Fruit fly (Drosophila melanogaster) whole organism, wandering third instar larva: ENCODE data around the gene Nct.

ENCODE experiments used
- CG32264 ChIP-seq: fragments of 200-800 bp; sonication (Bioruptor generic); optimal IDR thresholded peaks from 2 replicates; lab custom pipeline; 2016; ENCODE audit warnings: missing biosample characterization, missing genetic modification characterization
- CG9705 ChIP-seq: fragments of 200-800 bp; sonication (Bioruptor generic); optimal IDR thresholded peaks from 2 replicates; lab custom pipeline; 2018; ENCODE audit warnings: missing biosample characterization, mild to moderate bottlenecking, missing genetic modification characterization
- Dfd ChIP-seq: fragments of >200 bp; optimal IDR thresholded peaks from 2 replicates; lab custom pipeline; 2017; ENCODE audit warnings: missing biosample characterization, missing genetic modification characterization
- Dif ChIP-seq: fragments of 200-275, 200-300 bp; sonication (Bioruptor generic); optimal IDR thresholded peaks from 2 replicates; lab custom pipeline; 2018; ENCODE audit warnings: missing biosample characterization, missing genetic modification characterization; ENCODE audit not compliant: partially characterized antibody
- HLH106 ChIP-seq: fragments of 200-800 bp; optimal IDR thresholded peaks from 3 replicates; lab custom pipeline; 2019; ENCODE audit warnings: missing biosample characterization, mild to moderate bottlenecking, missing genetic modification characterization, moderate library complexity
- Hnf4 ChIP-seq: fragments of 200-800 bp; sonication (Bioruptor generic); optimal IDR thresholded peaks from 2 replicates; lab custom pipeline; 2016; ENCODE audit warnings: missing biosample characterization, mild to moderate bottlenecking, missing genetic modification characterization
- Hr83 ChIP-seq: fragments of 200-300 bp; sonication (Bioruptor generic); optimal IDR thresholded peaks from 2 replicates; lab custom pipeline; 2016; ENCODE audit warnings: missing biosample characterization, mild to moderate bottlenecking, missing genetic modification characterization, moderate library complexity; ENCODE audit not compliant: poor library complexity, severe bottlenecking
- Mio ChIP-seq: sonication (Bioruptor generic); optimal IDR thresholded peaks from 2 replicates; lab custom pipeline; 2016; ENCODE audit warnings: missing biosample characterization, missing genetic modification characterization
- Myc ChIP-seq: fragments of >200 bp; optimal IDR thresholded peaks from 2 replicates; lab custom pipeline; 2017
- N ChIP-seq: fragments of >200 bp; optimal IDR thresholded peaks from 2 replicates; lab custom pipeline; 2018; ENCODE audit warnings: missing biosample characterization, missing external identifiers, missing genetic modification characterization
- OdsH ChIP-seq: fragments of 200-800 bp; sonication (Bioruptor generic); optimal IDR thresholded peaks from 2 replicates; lab custom pipeline; 2016; ENCODE audit warnings: missing biosample characterization, mild to moderate bottlenecking, missing genetic modification characterization
- Rel ChIP-seq, 2 experiments: fragments of 200-800 bp; sonication (Bioruptor generic) in 1 of 2; optimal IDR thresholded peaks; 2 replicates in 1 of 2; 3 replicates in 1 of 2; lab custom pipeline; 2016 to 2019; ENCODE audit warnings: mild to moderate bottlenecking in 2 of 2, missing biosample characterization in 2 of 2, missing genetic modification characterization in 2 of 2, moderate library complexity in 1 of 2
- Sp1 ChIP-seq: fragments of 200-800 bp; sonication (Bioruptor generic); optimal IDR thresholded peaks from 3 replicates; lab custom pipeline; 2019; ENCODE audit warnings: missing biosample characterization, mild to moderate bottlenecking, missing genetic modification characterization, moderate library complexity
- Vsx2 ChIP-seq: fragments of 200-300, 225-300 bp; sonication (Bioruptor generic); optimal IDR thresholded peaks from 2 replicates; lab custom pipeline; 2018; ENCODE audit warnings: missing biosample characterization, missing genetic modification characterization; ENCODE audit not compliant: partially characterized antibody
- br ChIP-seq: fragments of 200-800 bp; sonication (Bioruptor generic); optimal IDR thresholded peaks from 2 replicates; lab custom pipeline; 2016; ENCODE audit warnings: missing biosample characterization, missing genetic modification characterization
- brk ChIP-seq: fragments of 200-800 bp; sonication (Bioruptor generic); optimal IDR thresholded peaks from 2 replicates; lab custom pipeline; 2016; ENCODE audit warnings: missing biosample characterization, mild to moderate bottlenecking, missing genetic modification characterization
- dl ChIP-seq, 2 experiments: fragments of 175-275, 200-275 bp in 1 of 2; fragments of 200-275 bp in 1 of 2; sonication (Bioruptor generic); optimal IDR thresholded peaks; lab custom pipeline; 2018; ENCODE audit warnings: mild to moderate bottlenecking in 2 of 2, missing biosample characterization in 2 of 2, missing genetic modification characterization in 2 of 2, moderate library complexity in 2 of 2; ENCODE audit not compliant: partially characterized antibody in 2 of 2, insufficient read depth in 1 of 2
- dmrt93B ChIP-seq: fragments of 200-800 bp; sonication (Bioruptor generic); optimal IDR thresholded peaks from 2 replicates; lab custom pipeline; 2018; ENCODE audit warnings: missing biosample characterization, mild to moderate bottlenecking, missing genetic modification characterization
- dsf ChIP-seq: sonication (Bioruptor generic); optimal IDR thresholded peaks from 2 replicates; lab custom pipeline; 2016; ENCODE audit warnings: missing biosample characterization, missing genetic modification characterization, borderline replicate concordance
- ey ChIP-seq: fragments of 200-800 bp; sonication (Bioruptor generic); optimal IDR thresholded peaks from 2 replicates; lab custom pipeline; 2016; ENCODE audit warnings: missing biosample characterization, missing genetic modification characterization
- fru ChIP-seq: fragments of 200-800 bp; sonication (Bioruptor generic); optimal IDR thresholded peaks from 3 replicates; lab custom pipeline; 2016; ENCODE audit warnings: missing biosample characterization, mild to moderate bottlenecking, missing genetic modification characterization
- h ChIP-seq: fragments of 200-800 bp; sonication (Bioruptor generic); optimal IDR thresholded peaks from 3 replicates; lab custom pipeline; 2016; ENCODE audit warnings: missing biosample characterization, mild to moderate bottlenecking, missing genetic modification characterization
- jim ChIP-seq: fragments of 175-275, 200-325 bp; sonication (Bioruptor generic); optimal IDR thresholded peaks from 2 replicates; lab custom pipeline; 2016; ENCODE audit warnings: missing biosample characterization, mild to moderate bottlenecking, missing genetic modification characterization
- pan ChIP-seq: fragments of >200 bp; optimal IDR thresholded peaks from 2 replicates; lab custom pipeline; 2017
- psq ChIP-seq: fragments of 200-800 bp; sonication (Bioruptor generic); optimal IDR thresholded peaks from 3 replicates; lab custom pipeline; 2017; ENCODE audit warnings: missing biosample characterization, mild to moderate bottlenecking, missing genetic modification characterization, moderate library complexity
- rgr ChIP-seq: fragments of 200-800 bp; sonication (Bioruptor generic); optimal IDR thresholded peaks from 3 replicates; lab custom pipeline; 2016; ENCODE audit warnings: missing biosample characterization, mild to moderate bottlenecking, missing genetic modification characterization
- sage ChIP-seq: fragments of 200-800 bp; sonication (Bioruptor generic); optimal IDR thresholded peaks from 2 replicates; lab custom pipeline; 2016; ENCODE audit warnings: missing biosample characterization, mild to moderate bottlenecking, missing genetic modification characterization
- sv ChIP-seq: fragments of 200-800 bp; sonication (Bioruptor generic); optimal IDR thresholded peaks from 3 replicates; lab custom pipeline; 2016; ENCODE audit warnings: missing biosample characterization, missing genetic modification characterization
- tai ChIP-seq: sonication (Bioruptor generic); optimal IDR thresholded peaks from 2 replicates; lab custom pipeline; 2016; ENCODE audit warnings: missing biosample characterization, missing genetic modification characterization
- usp ChIP-seq: fragments of >200 bp; optimal IDR thresholded peaks from 2 replicates; lab custom pipeline; 2017; ENCODE audit warnings: missing biosample characterization, missing genetic modification characterization
- woc ChIP-seq: sonication (Bioruptor generic); optimal IDR thresholded peaks from 2 replicates; lab custom pipeline; 2016; ENCODE audit warnings: missing biosample characterization, mild to moderate bottlenecking, missing genetic modification characterization

Gene Nct

dm6 chr3R:24863894-24864293 lies 12.5 kb downstream of the Nct start:
- TF ChIP-seq Vsx2 (GFP tag; lab: Kevin White, UChicago) (no peak), Rel (GFP tag; optimal IDR thresholded peaks at IDR 0.05; lab: Kevin White, UChicago) (no peak), Rel (tag; optimal IDR thresholded peaks at IDR 0.05; lab: Kevin White, UChicago) (peak; percentile 96), OdsH (GFP tag; lab: Kevin White, UChicago) (no peak)
- TF ChIP-seq, all 38 proteins: peak for 1

- TF ChIP-seq dsf (GFP tag; lab: Kevin White, UChicago): no peak
- TF ChIP-seq Rel (GFP tag; optimal IDR thresholded peaks at IDR 0.05; lab: Kevin White, UChicago): no peak
- peak; percentile 73 for TF ChIP-seq Rel (tag; optimal IDR thresholded peaks at IDR 0.05; lab: Kevin White, UChicago)
- no peak for TF ChIP-seq pan
- no peak for TF ChIP-seq ey (GFP tag; lab: Kevin White, UChicago)
These were observed 13.5 kb downstream of the Nct start, which contains the start of the genes Srg1 and Elal for dm6 chr3R:24864719-24865400. Srg1 (minus strand) TSS chr3R:24864732. Elal (plus strand) TSS chr3R:24865350.

dm6 chr3R:24866976-24867375 lies 15.6 kb downstream of the Nct start:
- TF ChIP-seq Mio (no peak), rgr (no peak)

dm6 chr3R:24867956-24868355 lies 16.6 kb downstream of the Nct start:
- TF ChIP-seq N (no peak), CG32264 (GFP tag; lab: Kevin White, UChicago) (no peak), Vsx2 (GFP tag; lab: Kevin White, UChicago) (no peak), Mio (no peak), HLH106 (tag; lab: Kevin White, UChicago) (no peak), dl (GFP tag; optimal IDR thresholded peaks at IDR 0.05; lab: Kevin White, UChicago; ENCODE audit: insufficient read depth in 1 of 2, partially characterized antibody in 2 of 2) (no peak), br (GFP tag; lab: Kevin White, UChicago) (no peak), woc (GFP tag; lab: Kevin White, UChicago) (no peak), h (GFP tag; lab: Kevin White, UChicago) (no peak), Rel (GFP tag; optimal IDR thresholded peaks at IDR 0.05; lab: Kevin White, UChicago) (no peak), Rel (tag; optimal IDR thresholded peaks at IDR 0.05; lab: Kevin White, UChicago) (no peak), pan (no peak), brk (no peak), Myc (lab: Kevin White, UChicago) (no peak)

dm6 chr3R:24870389-24871048 lies 19.1 kb downstream of the Nct start, which contains the start of gene CycB3:
CycB3 (minus strand) TSS chr3R:24870816.
- TF ChIP-seq CG32264 (GFP tag; lab: Kevin White, UChicago) (no peak), Dif (GFP tag; lab: Kevin White, UChicago) (no peak), sv (GFP tag; lab: Kevin White, UChicago) (no peak), dsf (GFP tag; lab: Kevin White, UChicago) (no peak), brk (no peak), CG9705 (peak; percentile 43), jim (no peak), Vsx2 (GFP tag; lab: Kevin White, UChicago) (peak; percentile 28), HLH106 (tag; lab: Kevin White, UChicago) (no peak), br (GFP tag; lab: Kevin White, UChicago) (no peak), h (GFP tag; lab: Kevin White, UChicago) (no peak), dmrt93B (no peak), dl (GFP tag; optimal IDR thresholded peaks at IDR 0.05; lab: Kevin White, UChicago; ENCODE audit: insufficient read depth in 1 of 2, partially characterized antibody in 2 of 2) (no peak), rgr (peak; percentile 33), ey (GFP tag; lab: Kevin White, UChicago) (peak; percentile 17), Myc (lab: Kevin White, UChicago) (peak; percentile 58), psq (GFP tag; lab: Kevin White, UChicago) (no peak), sage (GFP tag; lab: Kevin White, UChicago) (no peak), usp (GFP tag; lab: Kevin White, UChicago) (no peak), fru (GFP tag; lab: Kevin White, UChicago) (no peak), Hnf4 (no peak), tai (no peak), Sp1 (peak; percentile 21), Rel (GFP tag; optimal IDR thresholded peaks at IDR 0.05; lab: Kevin White, UChicago) (no peak), Rel (tag; optimal IDR thresholded peaks at IDR 0.05; lab: Kevin White, UChicago) (peak; percentile 50), Hr83 (no peak), Dfd (GFP tag; lab: Kevin White, UChicago) (no peak), OdsH (GFP tag; lab: Kevin White, UChicago) (no peak), Mio (no peak)
